Fruit fly (Drosophila melanogaster) whole organism, embryonic: Measurements from ENCODE around the gene CG32195.

ENCODE experiments used
- Aef1 ChIP-seq: fragments of 200-800 bp; sonication (Bioruptor generic); IDR thresholded peaks from 3 replicates; pipeline ENCODE4 v1.3.6; 2022; ENCODE audit warnings: missing biosample characterization, missing genetic modification characterization
- Antp ChIP-seq: fragments of 200-800 bp; sonication (Bioruptor generic); optimal IDR thresholded peaks from 3 replicates; lab custom pipeline; 2016; ENCODE audit warnings: missing biosample characterization, missing genetic modification characterization
- BtbVII ChIP-seq: fragments of 200-800 bp; sonication (Bioruptor generic); optimal IDR thresholded peaks from 3 replicates; lab custom pipeline; 2017; ENCODE audit warnings: missing biosample characterization, mild to moderate bottlenecking, missing genetic modification characterization
- CG10366 ChIP-seq: fragments of 200-800 bp; sonication (Bioruptor generic); IDR thresholded peaks from 2 replicates; pipeline ENCODE4 v1.3.6; 2022; ENCODE audit warnings: missing biosample characterization, missing genetic modification characterization
- CG11093 ChIP-seq: fragments of 200-800 bp; sonication (Bioruptor generic); IDR thresholded peaks from 3 replicates; pipeline ENCODE4 v1.3.6; 2022; ENCODE audit warnings: missing biosample characterization, missing genetic modification characterization
- CG11398 ChIP-seq: fragments of 200-800 bp; sonication (Bioruptor generic); optimal IDR thresholded peaks from 2 replicates; lab custom pipeline; 2016; ENCODE audit warnings: missing biosample characterization, missing genetic modification characterization
- CG11723 ChIP-seq: fragments of 200-800 bp; sonication (Bioruptor generic); optimal IDR thresholded peaks from 2 replicates; lab custom pipeline; 2017; ENCODE audit warnings: missing biosample characterization, mild to moderate bottlenecking, missing genetic modification characterization
- CG12071 ChIP-seq: fragments of 200-800 bp; sonication (Bioruptor generic); optimal IDR thresholded peaks from 3 replicates; lab custom pipeline; 2018; ENCODE audit warnings: missing biosample characterization, mild to moderate bottlenecking, missing genetic modification characterization
- CG12299 ChIP-seq: fragments of 200-800 bp; sonication (Bioruptor generic); optimal IDR thresholded peaks from 2 replicates; lab custom pipeline; 2018; ENCODE audit warnings: missing biosample characterization, mild to moderate bottlenecking, missing genetic modification characterization
- CG13624 ChIP-seq: fragments of 200-800 bp; sonication (Bioruptor generic); optimal IDR thresholded peaks from 2 replicates; lab custom pipeline; 2016; ENCODE audit warnings: missing biosample characterization, missing genetic modification characterization
- CG15601 ChIP-seq: fragments of 200-800 bp; sonication (Bioruptor generic); optimal IDR thresholded peaks from 3 replicates; lab custom pipeline; 2019; ENCODE audit warnings: missing biosample characterization, mild to moderate bottlenecking, missing genetic modification characterization, moderate library complexity
- CG1792 ChIP-seq: fragments of 200-800 bp; sonication (Bioruptor generic); optimal IDR thresholded peaks from 2 replicates; lab custom pipeline; 2016; ENCODE audit warnings: missing biosample characterization, missing genetic modification characterization
- CG2120 ChIP-seq: fragments of 200-800 bp; sonication (Bioruptor generic); optimal IDR thresholded peaks from 3 replicates; lab custom pipeline; 2016; ENCODE audit warnings: missing biosample characterization, missing genetic modification characterization
- CG2199 ChIP-seq: fragments of 200-800 bp; sonication (Bioruptor generic); IDR thresholded peaks from 3 replicates; pipeline ENCODE4 v1.3.6; 2022; ENCODE audit warnings: missing biosample characterization, missing genetic modification characterization
- CG2678 ChIP-seq: fragments of 200-800 bp; sonication (Bioruptor generic); optimal IDR thresholded peaks from 3 replicates; lab custom pipeline; 2019; ENCODE audit warnings: missing biosample characterization, mild to moderate bottlenecking, missing genetic modification characterization, moderate library complexity
- CG3163 ChIP-seq: fragments of 200-800 bp; sonication (Bioruptor generic); optimal IDR thresholded peaks from 3 replicates; lab custom pipeline; 2016; ENCODE audit warnings: missing biosample characterization, missing genetic modification characterization
- CG3838 ChIP-seq: fragments of 200-800 bp; sonication (Bioruptor generic); optimal IDR thresholded peaks from 3 replicates; lab custom pipeline; 2016; ENCODE audit warnings: missing biosample characterization, missing genetic modification characterization
- CG4404 ChIP-seq: fragments of 200-800 bp; sonication (Bioruptor generic); IDR thresholded peaks from 2 replicates; pipeline ENCODE4 v1.3.6; 2022; ENCODE audit warnings: missing biosample characterization, missing genetic modification characterization
- CG6175 ChIP-seq: fragments of 200-800 bp; sonication (Bioruptor generic); IDR thresholded peaks from 3 replicates; pipeline ENCODE4 v1.3.6; 2022; ENCODE audit warnings: missing biosample characterization, missing genetic modification characterization
- CG6254 ChIP-seq: fragments of 200-800 bp; sonication (Bioruptor generic); optimal IDR thresholded peaks from 3 replicates; lab custom pipeline; 2017; ENCODE audit warnings: mild to moderate bottlenecking, missing biosample characterization, missing genetic modification reagents, missing genetic modification characterization
- CG8089 ChIP-seq: fragments of 200-800 bp; sonication (Bioruptor generic); optimal IDR thresholded peaks from 3 replicates; lab custom pipeline; 2016; ENCODE audit warnings: missing biosample characterization, missing genetic modification characterization
- CG8388 ChIP-seq: fragments of 200-800 bp; sonication (Bioruptor generic); optimal IDR thresholded peaks from 2 replicates; lab custom pipeline; 2019; ENCODE audit warnings: missing biosample characterization, mild to moderate bottlenecking, missing genetic modification characterization, moderate library complexity
- CG9609 ChIP-seq: fragments of 200-800 bp; sonication (Bioruptor generic); optimal IDR thresholded peaks from 3 replicates; lab custom pipeline; 2016; ENCODE audit warnings: missing biosample characterization, missing genetic modification characterization
- CG9797 ChIP-seq: fragments of 200-800 bp; sonication (Bioruptor generic); optimal IDR thresholded peaks from 3 replicates; lab custom pipeline; 2018; ENCODE audit warnings: missing biosample characterization, mild to moderate bottlenecking, missing genetic modification characterization
- CrebB ChIP-seq: fragments of 200-800 bp; sonication (Bioruptor generic); optimal IDR thresholded peaks from 3 replicates; lab custom pipeline; 2018; ENCODE audit warnings: missing biosample characterization, mild to moderate bottlenecking, missing genetic modification characterization
- Dad ChIP-seq: fragments of 200-800 bp; sonication (Bioruptor generic); optimal IDR thresholded peaks from 3 replicates; lab custom pipeline; 2016; ENCODE audit warnings: missing biosample characterization, missing genetic modification characterization
- Deaf1 ChIP-seq: fragments of 200-800 bp; optimal IDR thresholded peaks from 3 replicates; lab custom pipeline; 2019; ENCODE audit warnings: missing biosample characterization, mild to moderate bottlenecking, missing genetic modification characterization, moderate library complexity
- Drgx ChIP-seq: fragments of 200-800 bp; sonication (Bioruptor generic); IDR thresholded peaks from 2 replicates; pipeline ENCODE4 v1.3.6; 2022; ENCODE audit warnings: missing biosample characterization, missing genetic modification characterization
- Elba2 ChIP-seq: fragments of 200-800 bp; sonication (Bioruptor generic); optimal IDR thresholded peaks from 3 replicates; lab custom pipeline; 2016; ENCODE audit warnings: missing biosample characterization, missing genetic modification characterization
- HLHmδ ChIP-seq: fragments of 200-800 bp; sonication (Bioruptor generic); optimal IDR thresholded peaks from 2 replicates; lab custom pipeline; 2018; ENCODE audit warnings: missing biosample characterization, mild to moderate bottlenecking, missing genetic modification characterization, moderate library complexity
- Lim3 ChIP-seq: fragments of 200-800 bp; sonication (Bioruptor generic); IDR thresholded peaks from 2 replicates; pipeline ENCODE4 v1.3.6; 2022; ENCODE audit warnings: missing biosample characterization, missing genetic modification characterization
- NK7.1 ChIP-seq: fragments of 200-800 bp; sonication (Bioruptor generic); optimal IDR thresholded peaks from 3 replicates; lab custom pipeline; 2016; ENCODE audit warnings: missing biosample characterization, missing genetic modification characterization
- Nf-YA ChIP-seq: fragments of 200-800 bp; sonication (Bioruptor generic); IDR thresholded peaks from 2 replicates; pipeline ENCODE4 v1.3.6; 2022; ENCODE audit warnings: missing biosample characterization, missing genetic modification characterization
- Oli ChIP-seq: fragments of 200-800 bp; sonication (Bioruptor generic); optimal IDR thresholded peaks from 2 replicates; lab custom pipeline; 2018; ENCODE audit warnings: missing biosample characterization, mild to moderate bottlenecking, missing genetic modification characterization, moderate library complexity
- Side ChIP-seq: fragments of 200-800 bp; sonication (Bioruptor generic); optimal IDR thresholded peaks from 2 replicates; lab custom pipeline; 2016; ENCODE audit warnings: missing biosample characterization, missing genetic modification characterization
- Sin3A ChIP-seq: fragments of >200 bp; optimal IDR thresholded peaks from 2 replicates; lab custom pipeline; 2018
- YL-1 ChIP-seq: fragments of 200-800 bp; sonication (Bioruptor generic); optimal IDR thresholded peaks from 3 replicates; lab custom pipeline; 2017; ENCODE audit warnings: missing biosample characterization, mild to moderate bottlenecking, missing genetic modification characterization
- ara ChIP-seq: fragments of 200-800 bp; sonication (Bioruptor generic); IDR thresholded peaks from 2 replicates; pipeline ENCODE4 v1.3.6; 2022; ENCODE audit warnings: missing biosample characterization, missing genetic modification characterization
- bab2 ChIP-seq: fragments of 200-800 bp; sonication (Bioruptor generic); optimal IDR thresholded peaks from 2 replicates; lab custom pipeline; 2016; ENCODE audit warnings: missing biosample characterization, missing genetic modification characterization
- chn ChIP-seq: fragments of 200-800 bp; sonication (Bioruptor generic); optimal IDR thresholded peaks from 2 replicates; lab custom pipeline; 2016; ENCODE audit warnings: missing biosample characterization, missing genetic modification characterization
- ci ChIP-seq: fragments of 200-800 bp; sonication (Bioruptor generic); IDR thresholded peaks from 3 replicates; pipeline ENCODE4 v1.3.6; 2022; ENCODE audit warnings: missing biosample characterization, missing genetic modification characterization
- da ChIP-seq: fragments of 200-800 bp; sonication (Bioruptor generic); optimal IDR thresholded peaks from 2 replicates; lab custom pipeline; 2016; ENCODE audit warnings: missing biosample characterization, missing genetic modification characterization
- dmrt99B ChIP-seq: fragments of 200-800 bp; sonication (Bioruptor generic); optimal IDR thresholded peaks from 2 replicates; lab custom pipeline; 2018; ENCODE audit warnings: missing biosample characterization, mild to moderate bottlenecking, missing genetic modification characterization, moderate library complexity
- dpn ChIP-seq, 2 experiments: fragments of 200-800 bp; sonication (Bioruptor generic); optimal IDR thresholded peaks; 3 replicates each; lab custom pipeline; 2016; ENCODE audit warnings: missing biosample characterization in 2 of 2, missing genetic modification characterization in 2 of 2
- en ChIP-seq: fragments of 200-800 bp; sonication (Bioruptor generic); optimal IDR thresholded peaks from 2 replicates; lab custom pipeline; 2016; ENCODE audit warnings: missing biosample characterization, missing genetic modification characterization
- eve ChIP-seq, 2 experiments: fragments of >200 bp; optimal IDR thresholded peaks; 2 replicates each; lab custom pipeline; 2017; ENCODE audit warnings: missing biosample characterization in 2 of 2, missing genetic modification characterization in 2 of 2
- h ChIP-seq: fragments of >200 bp; optimal IDR thresholded peaks from 2 replicates; lab custom pipeline; 2017
- ind ChIP-seq: fragments of 200-800 bp; sonication (Bioruptor generic); optimal IDR thresholded peaks from 3 replicates; lab custom pipeline; 2016; ENCODE audit warnings: missing biosample characterization, missing genetic modification characterization
- jumu ChIP-seq: fragments of 200-800 bp; sonication (Bioruptor generic); optimal IDR thresholded peaks from 3 replicates; lab custom pipeline; 2016; ENCODE audit warnings: missing biosample characterization, missing genetic modification characterization
- nau ChIP-seq: fragments of 200-800 bp; sonication (Bioruptor generic); optimal IDR thresholded peaks from 3 replicates; lab custom pipeline; 2017; ENCODE audit warnings: missing biosample characterization, mild to moderate bottlenecking, missing genetic modification characterization, missing genetic modification reagents
- pum ChIP-seq: fragments of 200-800 bp; sonication (Bioruptor generic); optimal IDR thresholded peaks from 2 replicates; lab custom pipeline; 2016; ENCODE audit warnings: missing biosample characterization, missing genetic modification characterization
- usp ChIP-seq: fragments of >200 bp; optimal IDR thresholded peaks from 2 replicates; lab custom pipeline; 2017; ENCODE audit warnings: missing biosample characterization, missing genetic modification characterization

Gene CG32195

DNA sequence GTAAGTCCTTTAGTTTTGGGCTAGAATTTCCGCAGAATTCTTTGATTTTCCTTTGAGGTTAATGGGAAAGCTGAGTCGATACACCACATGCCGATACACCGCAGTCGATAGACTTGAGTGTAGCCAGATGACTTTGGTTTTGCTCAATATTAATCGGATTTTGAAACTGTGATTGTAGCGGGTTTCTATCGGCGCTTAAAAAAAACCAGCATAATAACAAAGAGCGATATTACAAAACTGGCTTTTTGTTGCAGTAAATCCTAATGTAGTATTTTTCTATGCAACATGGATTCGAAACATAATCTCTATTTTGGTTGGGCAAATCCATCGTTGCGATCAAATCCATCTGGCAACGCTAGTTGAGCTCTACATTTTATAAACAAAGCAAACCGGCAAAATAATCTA is 3.3 kb upstream of the CG32195 start, which contains the start of the genes Polr3D and mus304 (continued):
- TF ChIP-seq Side (GFP tag; lab: Kevin White, UChicago) = peak; percentile 6
- no peak for TF ChIP-seq CG6254 (GFP tag; lab: Kevin White, UChicago)
- peak; percentile 20 for TF ChIP-seq CG9797 (GFP tag; lab: Kevin White, UChicago)
- no peak for TF ChIP-seq nau (GFP tag; lab: Kevin White, UChicago)
- TF ChIP-seq Oli (tag; lab: Kevin White, UChicago) = no peak
- no peak for TF ChIP-seq CG12299 (tag; lab: Kevin White, UChicago)
- TF ChIP-seq CG8089 = no peak
- no peak for TF ChIP-seq chn (GFP tag; lab: Kevin White, UChicago)
- no peak for TF ChIP-seq CG4404 (GFP tag; lab: Robert Waterston, UW)
- no peak for TF ChIP-seq Lim3 (GFP tag; lab: Robert Waterston, UW)
- no peak for TF ChIP-seq bab2
- TF ChIP-seq dmrt99B (tag; lab: Kevin White, UChicago) = no peak
- TF ChIP-seq CG2199 (GFP tag; lab: Robert Waterston, UW) = no peak
- TF ChIP-seq Deaf1 (tag; lab: Kevin White, UChicago) = no peak
- no peak for TF ChIP-seq h (lab: Kevin White, UChicago)
- TF ChIP-seq HLHmδ (GFP tag; lab: Kevin White, UChicago) = no peak
- TF ChIP-seq Dad = no peak
- TF ChIP-seq dpn (GFP tag; optimal IDR thresholded peaks at IDR 0.05; lab: Kevin White, UChicago) = peak in 1 of 2 experiments; percentile 4
- no peak for TF ChIP-seq pum (GFP tag; lab: Kevin White, UChicago)
- peak; percentile 14 for TF ChIP-seq ind (GFP tag; lab: Kevin White, UChicago)
- no peak for TF ChIP-seq CG15601
- TF ChIP-seq CG3838 (GFP tag; lab: Kevin White, UChicago) = no peak
- no peak for TF ChIP-seq CG9609
- peak; percentile 34 for TF ChIP-seq CG2120 (GFP tag; lab: Kevin White, UChicago)
- no peak for TF ChIP-seq BtbVII
- TF ChIP-seq usp = no peak
- no peak for TF ChIP-seq ci (GFP tag; lab: Robert Waterston, UW)
- TF ChIP-seq CG11398 (GFP tag; lab: Kevin White, UChicago) = no peak
- no peak for TF ChIP-seq Drgx (GFP tag; lab: Robert Waterston, UW)
- no peak for TF ChIP-seq CG11093 (GFP tag; lab: Robert Waterston, UW)
- TF ChIP-seq CG8388 = peak; percentile 4
- TF ChIP-seq CG11723 (GFP tag; lab: Kevin White, UChicago) = no peak
- no peak for TF ChIP-seq eve (GFP tag; optimal IDR thresholded peaks at IDR 0.05; lab: Kevin White, UChicago)
- TF ChIP-seq da (GFP tag; lab: Kevin White, UChicago) = no peak
- TF ChIP-seq CG1792 = no peak
- TF ChIP-seq Nf-YA (GFP tag; lab: Robert Waterston, UW) = no peak
- no peak for TF ChIP-seq CG3163 (GFP tag; lab: Kevin White, UChicago)
- TF ChIP-seq jumu (GFP tag; lab: Kevin White, UChicago) = peak; percentile 20
- no peak for TF ChIP-seq Elba2 (GFP tag; lab: Kevin White, UChicago)
- TF ChIP-seq CG12071 (GFP tag; lab: Kevin White, UChicago) = no peak
- no peak for TF ChIP-seq ara (GFP tag; lab: Robert Waterston, UW)
- TF ChIP-seq en (GFP tag; lab: Kevin White, UChicago) = no peak
- TF ChIP-seq YL-1 (GFP tag; lab: Kevin White, UChicago) = peak; percentile 58
- no peak for TF ChIP-seq CG10366 (GFP tag; lab: Robert Waterston, UW)
- peak; percentile 30 for TF ChIP-seq CG2678
- TF ChIP-seq Aef1 (GFP tag; lab: Robert Waterston, UW) = no peak
- TF ChIP-seq NK7.1 (GFP tag; lab: Kevin White, UChicago) = no peak
- no peak for TF ChIP-seq CG6175 (GFP tag; lab: Robert Waterston, UW)
- no peak for TF ChIP-seq CG13624 (GFP tag; lab: Kevin White, UChicago)
- peak; percentile 21 for TF ChIP-seq Antp
- TF ChIP-seq Sin3A (lab: Kevin White, UChicago) = peak; percentile 88
- no peak for TF ChIP-seq CrebB (tag; lab: Kevin White, UChicago)
